Fruit fly (Drosophila melanogaster) whole organism, adult: Measurements from ENCODE around the gene CG15143.

Source experiments
- CG11617 ChIP-seq: fragments of 200-800 bp; sonication (Bioruptor generic); optimal IDR thresholded peaks from 2 replicates; lab custom pipeline; 2017; ENCODE audit warnings: mild to moderate bottlenecking, missing biosample characterization, missing genetic modification reagents, missing genetic modification characterization
- CG12768 ChIP-seq: fragments of 200-800 bp; sonication (Bioruptor generic); optimal IDR thresholded peaks from 2 replicates; lab custom pipeline; 2017; ENCODE audit warnings: missing biosample characterization, missing genetic modification characterization, mild to moderate bottlenecking, moderate library complexity, missing genetic modification reagents
- CG14711 ChIP-seq: fragments of 200-800 bp; sonication (Bioruptor generic); optimal IDR thresholded peaks from 2 replicates; lab custom pipeline; 2018; ENCODE audit warnings: missing biosample characterization, mild to moderate bottlenecking, missing genetic modification characterization, moderate library complexity
- CG1620 ChIP-seq: fragments of 200-800 bp; sonication (Bioruptor generic); optimal IDR thresholded peaks from 2 replicates; lab custom pipeline; 2016; ENCODE audit warnings: missing biosample characterization, missing genetic modification characterization
- CG33017 ChIP-seq: fragments of 200-800 bp; sonication (Bioruptor generic); optimal IDR thresholded peaks from 2 replicates; lab custom pipeline; 2018; ENCODE audit warnings: missing biosample characterization, mild to moderate bottlenecking, missing genetic modification characterization, moderate library complexity
- CG5204 ChIP-seq: fragments of 200-800 bp; sonication (Bioruptor generic); optimal IDR thresholded peaks from 2 replicates; lab custom pipeline; 2016; ENCODE audit warnings: missing biosample characterization, missing genetic modification characterization
- CG7045 ChIP-seq: fragments of 200-800 bp; sonication (Bioruptor generic); optimal IDR thresholded peaks from 2 replicates; lab custom pipeline; 2017; ENCODE audit warnings: missing biosample characterization, mild to moderate bottlenecking, missing genetic modification characterization
- CG7101 ChIP-seq: fragments of 200-800 bp; sonication (Bioruptor generic); optimal IDR thresholded peaks from 2 replicates; lab custom pipeline; 2018; ENCODE audit warnings: missing biosample characterization, mild to moderate bottlenecking, missing genetic modification characterization, moderate library complexity
- Clk ChIP-seq: fragments of 200-800 bp; sonication (Bioruptor generic); optimal IDR thresholded peaks from 2 replicates; lab custom pipeline; 2017; ENCODE audit warnings: missing biosample characterization, missing genetic modification characterization
- Crg-1 ChIP-seq: fragments of 200-800 bp; sonication (Bioruptor generic); optimal IDR thresholded peaks from 2 replicates; lab custom pipeline; 2016; ENCODE audit warnings: missing biosample characterization, missing genetic modification characterization
- Hr96 ChIP-seq: fragments of 200-800 bp; sonication (Bioruptor generic); optimal IDR thresholded peaks from 2 replicates; lab custom pipeline; 2016; ENCODE audit warnings: missing biosample characterization, missing genetic modification characterization
- Mnt ChIP-seq: fragments of 200-800 bp; sonication (Bioruptor generic); optimal IDR thresholded peaks from 2 replicates; lab custom pipeline; 2016; ENCODE audit warnings: missing biosample characterization, mild to moderate bottlenecking, missing genetic modification characterization
- bab1 ChIP-seq: fragments of 200-800 bp; sonication (Bioruptor generic); optimal IDR thresholded peaks from 3 replicates; lab custom pipeline; 2019; ENCODE audit warnings: missing biosample characterization, mild to moderate bottlenecking, missing genetic modification characterization, moderate library complexity
- cic ChIP-seq: fragments of 200-800 bp; sonication (Bioruptor generic); optimal IDR thresholded peaks from 2 replicates; lab custom pipeline; 2017; ENCODE audit warnings: missing biosample characterization, mild to moderate bottlenecking, missing genetic modification characterization, moderate library complexity
- cnc ChIP-seq, 2 experiments: fragments of >200 bp; optimal IDR thresholded peaks; 2 replicates each; lab custom pipeline; 2017
- kay ChIP-seq: fragments of 200-800 bp; sonication (Bioruptor generic); peaks from one replicate; lab custom pipeline; 2016; ENCODE audit warnings: missing biosample characterization, missing genetic modification characterization, borderline replicate concordance
- ovo ChIP-seq: fragments of 200-800 bp; sonication (Bioruptor generic); optimal IDR thresholded peaks from 2 replicates; lab custom pipeline; 2016; ENCODE audit warnings: missing biosample characterization, missing genetic modification characterization
- pad ChIP-seq: fragments of 200-800 bp; sonication (Bioruptor generic); optimal IDR thresholded peaks from 3 replicates; lab custom pipeline; 2017; ENCODE audit warnings: missing biosample characterization, missing genetic modification characterization, mild to moderate bottlenecking, moderate library complexity, missing genetic modification reagents
- tj ChIP-seq: fragments of 200-800 bp; sonication (Bioruptor generic); optimal IDR thresholded peaks from 3 replicates; lab custom pipeline; 2017; ENCODE audit warnings: missing biosample characterization, mild to moderate bottlenecking, missing genetic modification characterization, moderate library complexity
- toe ChIP-seq: fragments of 200-800 bp; sonication (Bioruptor generic); optimal IDR thresholded peaks from 2 replicates; lab custom pipeline; 2016; ENCODE audit warnings: missing biosample characterization, missing genetic modification characterization

CG15143 gene

DNA sequence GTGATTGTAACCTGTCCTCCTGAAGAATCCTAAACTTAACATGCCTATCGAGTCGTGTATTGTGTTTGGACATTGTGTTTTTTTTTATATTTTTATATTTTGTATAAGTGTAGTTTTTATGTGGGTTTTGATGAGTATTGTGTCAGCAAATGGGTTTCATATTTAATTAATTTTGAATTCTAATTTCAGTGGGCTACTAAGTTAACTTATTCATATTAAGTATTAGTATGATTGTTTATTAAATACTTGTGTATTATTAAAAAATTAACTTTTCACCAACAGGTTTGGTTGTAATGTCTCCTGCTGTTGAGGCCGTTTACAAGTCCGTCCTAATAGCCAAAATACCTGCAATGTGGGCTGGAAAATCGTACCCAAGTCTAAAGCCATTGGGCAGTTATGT is at the start of gene CG15143:
TSS of gene CG15143 (minus strand) at position 101 of the 400 bp plus-strand sequence.
- no peak for TF ChIP-seq cnc (optimal IDR thresholded peaks at IDR 0.05; lab: Kevin White, UChicago)
- TF ChIP-seq CG33017 (tag; lab: Kevin White, UChicago), result no peak
- TF ChIP-seq Mnt, result no peak
- no peak for TF ChIP-seq CG7045 (GFP tag; lab: Kevin White, UChicago)
- no peak for TF ChIP-seq cic
- no peak for TF ChIP-seq CG14711 (tag; lab: Kevin White, UChicago)

DNA sequence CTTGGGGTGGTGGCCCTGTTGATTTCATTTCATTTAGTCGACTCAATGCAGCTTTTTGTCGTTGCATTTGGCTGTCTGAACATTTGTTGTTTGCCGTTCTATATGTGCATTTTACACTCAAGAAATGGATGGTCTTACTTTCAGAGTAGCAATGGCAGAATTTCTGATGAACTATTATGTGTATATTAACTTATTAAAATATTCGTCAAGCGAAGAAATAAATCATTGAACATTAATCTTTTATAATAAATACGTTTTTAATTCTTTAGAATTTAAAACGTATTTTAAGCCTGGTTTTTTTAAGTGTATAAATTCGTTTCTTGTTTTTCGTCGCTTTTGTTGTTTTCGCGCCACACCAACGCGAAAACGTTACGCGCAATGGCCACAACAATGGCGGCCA is 48.7 kb upstream of the CG15143 start:
- TF ChIP-seq CG7045 (GFP tag; lab: Kevin White, UChicago), result peak; percentile 20
- no peak for TF ChIP-seq ovo (GFP tag; lab: Kevin White, UChicago)

DNA sequence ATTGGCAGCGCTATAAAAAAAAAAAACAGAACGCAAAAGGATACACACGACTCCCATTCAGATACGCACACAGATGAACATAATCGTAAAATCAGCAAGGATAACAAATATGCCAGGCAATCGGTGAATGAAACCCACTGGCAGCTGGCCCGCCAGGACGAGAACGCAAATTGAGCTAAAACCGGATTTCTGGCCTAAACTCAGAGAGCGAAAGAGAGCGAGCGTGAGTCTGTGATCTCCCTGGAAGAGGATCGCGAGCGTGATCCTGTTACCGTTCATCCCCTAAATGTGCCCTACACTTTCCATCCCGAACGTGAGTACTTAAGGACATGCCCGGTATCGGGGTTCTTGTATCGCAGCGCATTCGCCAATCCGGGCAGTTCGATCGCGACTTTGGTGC is 41.4 kb upstream of the CG15143 start:
- TF ChIP-seq CG12768 (GFP tag; lab: Kevin White, UChicago) (no peak), CG5204 (GFP tag; lab: Kevin White, UChicago) (no peak), CG14711 (tag; lab: Kevin White, UChicago) (no peak), Hr96 (GFP tag; lab: Kevin White, UChicago) (no peak), bab1 (GFP tag; lab: Kevin White, UChicago) (no peak), ovo (GFP tag; lab: Kevin White, UChicago) (no peak), CG11617 (GFP tag; lab: Kevin White, UChicago) (no peak), Crg-1 (no peak), kay (GFP tag; lab: Kevin White, UChicago) (no peak)

DNA sequence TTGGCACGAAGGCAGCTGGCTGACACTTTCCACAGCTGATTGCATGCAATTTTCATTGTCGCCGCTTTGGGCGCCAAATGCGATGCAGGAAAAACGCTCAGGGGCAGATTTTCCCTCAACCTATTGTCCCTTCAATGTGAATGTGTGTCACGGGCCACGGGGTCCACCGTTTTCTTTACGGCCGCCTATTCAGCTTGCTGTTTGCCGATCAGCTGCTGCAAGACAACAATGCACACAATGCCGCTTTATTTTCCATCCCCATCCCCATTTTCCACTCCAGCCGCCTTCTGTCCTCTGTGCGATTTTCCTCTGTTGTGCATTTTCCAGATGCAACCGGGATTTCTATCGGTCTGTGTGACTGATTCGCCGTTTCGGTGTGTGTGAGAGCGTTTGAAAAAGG is 40.3 kb upstream of the CG15143 start:
- TF ChIP-seq Hr96 (GFP tag; lab: Kevin White, UChicago) (no peak), cnc (optimal IDR thresholded peaks at IDR 0.05; lab: Kevin White, UChicago) (no peak), CG11617 (GFP tag; lab: Kevin White, UChicago) (no peak), CG7101 (tag; lab: Kevin White, UChicago) (no peak), toe (GFP tag; lab: Kevin White, UChicago) (no peak), cic (no peak), bab1 (GFP tag; lab: Kevin White, UChicago) (no peak), CG33017 (tag; lab: Kevin White, UChicago) (no peak), pad (GFP tag; lab: Kevin White, UChicago) (no peak), ovo (GFP tag; lab: Kevin White, UChicago) (no peak), CG1620 (GFP tag; lab: Kevin White, UChicago) (no peak)

DNA sequence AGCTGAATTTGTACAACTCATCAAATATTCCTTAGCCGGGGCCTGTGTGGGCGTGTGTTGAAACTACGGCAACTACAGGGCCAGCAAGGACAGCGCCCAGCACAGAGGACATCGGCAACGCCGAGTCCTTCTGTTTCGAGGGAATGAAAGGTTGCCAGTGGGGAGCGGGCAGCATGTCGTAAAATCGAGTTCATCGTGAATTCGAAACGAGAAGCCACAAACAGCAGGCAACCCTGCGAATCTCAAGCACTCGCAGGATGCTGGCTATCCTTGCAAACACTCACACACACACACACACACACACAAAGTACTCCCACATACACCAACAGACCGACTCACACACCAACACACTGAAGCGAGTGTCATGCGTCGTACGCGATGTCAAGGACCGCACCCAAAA is 37.6 kb upstream of the CG15143 start:
- no peak for TF ChIP-seq cic
- no peak for TF ChIP-seq CG5204 (GFP tag; lab: Kevin White, UChicago)
- no peak for TF ChIP-seq tj (GFP tag; lab: Kevin White, UChicago)
- TF ChIP-seq CG7101 (tag; lab: Kevin White, UChicago), result no peak
- TF ChIP-seq Mnt, result no peak
- no peak for TF ChIP-seq CG1620 (GFP tag; lab: Kevin White, UChicago)
- TF ChIP-seq bab1 (GFP tag; lab: Kevin White, UChicago), result no peak
- no peak for TF ChIP-seq Crg-1
- no peak for TF ChIP-seq CG14711 (tag; lab: Kevin White, UChicago)
- TF ChIP-seq Clk (GFP tag; lab: Kevin White, UChicago), result no peak
- TF ChIP-seq pad (GFP tag; lab: Kevin White, UChicago), result no peak
- TF ChIP-seq CG33017 (tag; lab: Kevin White, UChicago), result no peak
- no peak for TF ChIP-seq ovo (GFP tag; lab: Kevin White, UChicago)

DNA sequence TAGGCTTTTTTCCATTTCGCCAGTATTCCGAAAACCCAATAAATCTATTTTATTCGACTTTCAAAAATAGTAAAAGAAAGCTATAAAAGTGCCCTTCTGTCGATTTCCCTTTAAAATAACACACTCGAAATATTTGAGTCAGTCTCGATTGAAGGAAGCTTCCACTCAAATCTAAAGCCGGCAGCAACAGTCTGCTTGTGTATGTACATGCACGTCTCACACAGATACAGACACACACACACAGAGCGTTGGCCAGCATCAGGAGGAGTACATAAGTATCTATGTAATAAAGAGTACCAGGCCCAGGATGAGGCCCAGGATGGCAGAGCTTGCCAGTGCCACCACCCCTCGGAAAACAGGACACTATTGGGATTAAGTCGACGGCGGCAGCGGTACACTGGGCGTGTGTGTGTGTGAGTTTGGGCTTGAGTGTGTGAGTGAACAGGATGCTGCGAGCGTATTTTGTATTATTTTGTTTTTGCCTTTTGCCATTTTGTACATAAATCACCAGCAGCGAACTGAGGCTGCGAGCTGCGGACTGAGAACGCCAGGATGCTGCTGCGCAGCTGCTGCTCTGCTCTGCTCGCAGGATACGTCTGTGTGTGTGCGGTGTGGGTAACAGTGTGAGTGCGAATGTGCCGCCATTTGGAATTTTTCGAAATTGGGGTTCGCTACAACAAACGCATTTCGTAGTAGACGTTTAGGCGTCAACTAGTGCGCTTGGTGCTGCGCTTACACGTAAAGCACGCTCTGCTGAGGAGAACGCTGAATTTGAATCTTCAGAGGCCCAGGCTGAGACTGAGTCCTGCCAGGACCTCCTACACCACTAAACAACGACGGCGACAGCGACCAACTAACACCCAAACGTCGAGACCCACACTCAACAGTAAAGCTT is 36.0 kb upstream of the CG15143 start:
- TF ChIP-seq pad (GFP tag; lab: Kevin White, UChicago) (peak; percentile 9), CG14711 (tag; lab: Kevin White, UChicago) (no peak)

DNA sequence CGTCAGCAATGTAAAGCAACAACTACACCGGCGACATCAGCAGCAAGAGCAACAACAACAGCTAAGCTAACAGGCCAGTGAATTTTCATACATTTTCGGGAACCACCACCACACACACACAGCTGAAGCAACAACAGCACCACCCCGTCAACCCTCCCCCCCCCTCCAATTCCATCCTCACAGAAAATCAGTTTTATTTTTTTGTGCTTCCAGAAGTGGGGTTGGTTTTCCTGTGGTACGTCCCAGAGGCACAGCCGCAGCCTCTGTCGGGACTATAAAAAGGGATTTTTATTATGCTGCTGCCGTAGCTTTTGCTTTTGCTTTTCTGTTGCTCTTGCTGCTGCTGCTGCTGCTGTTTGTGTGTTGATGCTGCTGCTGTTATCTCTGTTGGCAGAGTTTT is 34.9 kb upstream of the CG15143 start:
- TF ChIP-seq Hr96 (GFP tag; lab: Kevin White, UChicago), result no peak
- TF ChIP-seq CG11617 (GFP tag; lab: Kevin White, UChicago), result no peak
- no peak for TF ChIP-seq cnc (optimal IDR thresholded peaks at IDR 0.05; lab: Kevin White, UChicago)
- no peak for TF ChIP-seq CG7101 (tag; lab: Kevin White, UChicago)
- no peak for TF ChIP-seq Clk (GFP tag; lab: Kevin White, UChicago)
- no peak for TF ChIP-seq pad (GFP tag; lab: Kevin White, UChicago)
- TF ChIP-seq CG7045 (GFP tag; lab: Kevin White, UChicago), result no peak
